Fruit fly (Drosophila melanogaster): ENCODE measurements around the gene isoQC.

- no peak for TF ChIP-seq h (optimal IDR thresholded peaks at IDR 0.05)
- no peak for TF ChIP-seq psq (optimal IDR thresholded peaks at IDR 0.05)
- no peak for TF ChIP-seq Sin3A (optimal IDR thresholded peaks at IDR 0.05)
- TF ChIP-seq ttk (optimal IDR thresholded peaks at IDR 0.05), result no peak
These were observed 17.4 kb downstream of the isoQC start, which contains the start of gene ND-39 for dm6 chr3L:20491525-20492132.
